Worm (Caenorhabditis elegans): ENCODE measurements around the gene dnj-1.

DNA sequence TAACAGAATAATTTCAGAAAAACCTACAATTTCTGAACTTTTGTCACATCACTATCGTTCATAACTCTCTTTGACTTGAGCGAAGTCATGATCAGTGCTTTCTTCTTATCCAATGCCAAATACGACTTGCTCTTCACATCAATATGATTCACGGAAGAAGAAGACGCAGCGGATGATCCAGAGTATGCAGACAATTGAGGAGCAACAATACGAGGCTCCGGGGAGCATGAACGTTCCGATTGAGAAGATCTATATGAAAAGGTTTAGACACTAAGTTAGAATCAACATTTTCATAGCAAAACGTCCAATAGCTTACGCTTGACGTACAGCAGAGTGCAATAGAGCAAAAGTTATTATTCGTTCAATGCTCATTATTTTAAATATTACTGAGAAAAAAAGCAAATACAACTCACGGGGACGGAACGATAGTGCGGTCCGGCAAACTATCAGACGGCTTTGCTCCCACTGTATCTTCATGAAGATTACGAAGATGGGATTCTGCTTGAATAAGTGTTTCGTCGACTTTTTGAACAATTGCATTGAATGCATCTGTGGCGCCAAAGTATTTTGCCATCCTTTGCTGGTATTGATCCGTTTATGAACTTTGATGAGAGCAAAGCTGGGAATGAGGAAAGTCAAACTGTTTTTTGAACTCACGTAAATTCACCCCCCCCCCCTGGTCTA lies 38.1 kb upstream of the dnj-1 start, which contains the start of gene C05C12.5:
- TF ChIP-seq unc-62 (GFP tag; optimal IDR thresholded peaks at IDR 0.05) (no peak), hlh-4 (tag; optimal IDR thresholded peaks at IDR 0.05) (no peak), fos-1 (tag; optimal IDR thresholded peaks at IDR 0.05) (no peak)
